Fruit fly (Drosophila melanogaster): Measurements from ENCODE around the gene Obp83b.
A peak's percentile ranks its signal among the peaks of the same experiment; 100 is the strongest.

Obp83b gene

dm6 chr3R:5976717-5977116 is at the start of gene Obp83b:
Gene Obp83b, minus strand, starts transcription at chr3R:5976817.
- TF ChIP-seq Mnt (GFP tag; optimal IDR thresholded peaks at IDR 0.05), result no peak
- TF ChIP-seq CG12768 (GFP tag; optimal IDR thresholded peaks at IDR 0.05), result no peak
- no peak for TF ChIP-seq cic (GFP tag; optimal IDR thresholded peaks at IDR 0.05)
- no peak for TF ChIP-seq bab1 (GFP tag; optimal IDR thresholded peaks at IDR 0.05)
- no peak for TF ChIP-seq cnc (optimal IDR thresholded peaks at IDR 0.05)
- TF ChIP-seq CG33017 (tag; optimal IDR thresholded peaks at IDR 0.05), result no peak
- no peak for TF ChIP-seq CG7101 (tag; optimal IDR thresholded peaks at IDR 0.05)
- TF ChIP-seq CG5204 (GFP tag; optimal IDR thresholded peaks at IDR 0.05), result no peak
- TF ChIP-seq CG14711 (tag; optimal IDR thresholded peaks at IDR 0.05), result no peak
- TF ChIP-seq kay (GFP tag; ENCODE audit: borderline replicate concordance), result no peak
- TF ChIP-seq tj (GFP tag; optimal IDR thresholded peaks at IDR 0.05), result no peak
- no peak for TF ChIP-seq Clk (GFP tag; optimal IDR thresholded peaks at IDR 0.05)

dm6 chr3R:6025227-6025626 is 48.6 kb upstream of the Obp83b start:
- TF ChIP-seq CG1620 (GFP tag; optimal IDR thresholded peaks at IDR 0.05), result no peak
- no peak for TF ChIP-seq CG14711 (tag; optimal IDR thresholded peaks at IDR 0.05)
- TF ChIP-seq kay (GFP tag; ENCODE audit: borderline replicate concordance), result peak; percentile 51

- TF ChIP-seq CG1620 (GFP tag; optimal IDR thresholded peaks at IDR 0.05), result no peak
- no peak for TF ChIP-seq CG33017 (tag; optimal IDR thresholded peaks at IDR 0.05)
- TF ChIP-seq tj (GFP tag; optimal IDR thresholded peaks at IDR 0.05), result no peak
- no peak for TF ChIP-seq toe (GFP tag; optimal IDR thresholded peaks at IDR 0.05)
- no peak for TF ChIP-seq pad (GFP tag; optimal IDR thresholded peaks at IDR 0.05)
- TF ChIP-seq CG7045 (GFP tag; optimal IDR thresholded peaks at IDR 0.05), result no peak
- no peak for TF ChIP-seq CG14711 (tag; optimal IDR thresholded peaks at IDR 0.05)
- no peak for TF ChIP-seq CG5204 (GFP tag; optimal IDR thresholded peaks at IDR 0.05)
- no peak for TF ChIP-seq CG7101 (tag; optimal IDR thresholded peaks at IDR 0.05)
- TF ChIP-seq CG11617 (GFP tag; optimal IDR thresholded peaks at IDR 0.05), result no peak
- no peak for TF ChIP-seq Crg-1 (GFP tag; optimal IDR thresholded peaks at IDR 0.05)
- no peak for TF ChIP-seq Clk (GFP tag; optimal IDR thresholded peaks at IDR 0.05)
- TF ChIP-seq CG12768 (GFP tag; optimal IDR thresholded peaks at IDR 0.05), result no peak
Measured at dm6 chr3R:6011832-6012231, 35.2 kb upstream of the Obp83b start, which contains the start of gene CG10280. Gene CG10280, minus strand, starts transcription at chr3R:6011932.

dm6 chr3R:6009510-6010407 is 33.1 kb upstream of the Obp83b start:
- TF ChIP-seq CG5204 (GFP tag; optimal IDR thresholded peaks at IDR 0.05) (no peak), CG7101 (tag; optimal IDR thresholded peaks at IDR 0.05) (no peak), CG11617 (GFP tag; optimal IDR thresholded peaks at IDR 0.05) (no peak), CG14711 (tag; optimal IDR thresholded peaks at IDR 0.05) (no peak)

- TF ChIP-seq CG7101 (tag; optimal IDR thresholded peaks at IDR 0.05) (peak; percentile 39), tj (GFP tag; optimal IDR thresholded peaks at IDR 0.05) (peak; percentile 9), CG11617 (GFP tag; optimal IDR thresholded peaks at IDR 0.05) (peak; percentile 8), Clk (GFP tag; optimal IDR thresholded peaks at IDR 0.05) (no peak), pad (GFP tag; optimal IDR thresholded peaks at IDR 0.05) (peak; percentile 97), bab1 (GFP tag; optimal IDR thresholded peaks at IDR 0.05) (peak; percentile 45)
Measured at dm6 chr3R:6008202-6009062, 31.8 kb upstream of the Obp83b start, which contains the start of gene Rm62. Gene Rm62, minus strand, starts transcription at chr3R:6008579.

- TF ChIP-seq cnc (optimal IDR thresholded peaks at IDR 0.05), result no peak
- TF ChIP-seq toe (GFP tag; optimal IDR thresholded peaks at IDR 0.05), result no peak
- no peak for TF ChIP-seq CG14711 (tag; optimal IDR thresholded peaks at IDR 0.05)
- TF ChIP-seq Mnt (GFP tag; optimal IDR thresholded peaks at IDR 0.05), result peak; percentile 99
- peak; percentile 11 for TF ChIP-seq ovo (GFP tag; optimal IDR thresholded peaks at IDR 0.05)
- peak; percentile 83 for TF ChIP-seq cic (GFP tag; optimal IDR thresholded peaks at IDR 0.05)
- TF ChIP-seq CG11617 (GFP tag; optimal IDR thresholded peaks at IDR 0.05), result no peak
- no peak for TF ChIP-seq Clk (GFP tag; optimal IDR thresholded peaks at IDR 0.05)
- peak; percentile 32 for TF ChIP-seq Hr96 (GFP tag; optimal IDR thresholded peaks at IDR 0.05)
- TF ChIP-seq CG7101 (tag; optimal IDR thresholded peaks at IDR 0.05), result peak; percentile 11
- no peak for TF ChIP-seq CG33017 (tag; optimal IDR thresholded peaks at IDR 0.05)
- TF ChIP-seq CG12768 (GFP tag; optimal IDR thresholded peaks at IDR 0.05), result no peak
- no peak for TF ChIP-seq Crg-1 (GFP tag; optimal IDR thresholded peaks at IDR 0.05)
- peak; percentile 97 for TF ChIP-seq tj (GFP tag; optimal IDR thresholded peaks at IDR 0.05)
- peak; percentile 91 for TF ChIP-seq kay (GFP tag; ENCODE audit: borderline replicate concordance)
- TF ChIP-seq CG7045 (GFP tag; optimal IDR thresholded peaks at IDR 0.05), result no peak
- peak; percentile 27 for TF ChIP-seq bab1 (GFP tag; optimal IDR thresholded peaks at IDR 0.05)
- peak; percentile 37 for TF ChIP-seq CG5204 (GFP tag; optimal IDR thresholded peaks at IDR 0.05)
- no peak for TF ChIP-seq CG1620 (GFP tag; optimal IDR thresholded peaks at IDR 0.05)
- peak; percentile 57 for TF ChIP-seq pad (GFP tag; optimal IDR thresholded peaks at IDR 0.05)
Measured at dm6 chr3R:6007123-6008000, 30.7 kb upstream of the Obp83b start.
